Worm (Caenorhabditis elegans): Measurements from ENCODE around the gene C35D10.12.

The C35D10.12 gene

DNA sequence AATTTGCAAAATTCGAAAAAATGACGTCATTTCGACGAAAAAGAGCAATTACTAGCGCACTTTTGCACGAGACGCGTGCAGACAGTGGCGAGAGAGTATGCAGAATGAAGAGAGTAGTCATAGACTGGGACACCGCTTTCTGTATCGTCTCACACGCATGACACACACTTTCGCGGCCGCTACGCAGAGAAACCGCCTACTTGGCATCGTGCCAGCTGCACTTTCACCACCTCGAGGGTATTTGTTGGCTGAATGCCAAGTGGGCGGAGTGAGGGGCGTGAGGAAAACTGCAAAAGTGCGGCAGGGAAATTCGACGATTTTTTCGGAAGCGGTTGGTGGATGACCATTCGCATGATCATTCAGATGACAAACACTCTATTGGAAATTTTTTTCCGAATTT lies 25.2 kb upstream of the C35D10.12 start (continued):
- TF ChIP-seq ama-1 (optimal IDR thresholded peaks at IDR 0.05) (peak; percentile 68), lin-38 (GFP tag; IDR thresholded peaks at IDR 0.05) (peak; percentile 94), nhr-28 (tag; optimal IDR thresholded peaks at IDR 0.05) (peak; percentile 98), ceh-82 (tag; optimal IDR thresholded peaks at IDR 0.05) (peak; percentile 10), zag-1 (tag; optimal IDR thresholded peaks at IDR 0.05) (peak; percentile 62), pha-4 (GFP tag; IDR thresholded peaks at IDR 0.05) (peak; percentile 98), pha-4 (tag; optimal IDR thresholded peaks at IDR 0.05) (peak; percentile 55), F44E2.7 (GFP tag; IDR thresholded peaks at IDR 0.05) (peak; percentile 84; the same call in 1 of the 2 replicates), dpl-1 (GFP tag; optimal IDR thresholded peaks at IDR 0.05) (peak; percentile 93), nhr-237 (tag; optimal IDR thresholded peaks at IDR 0.05) (peak; percentile 77), rbr-2 (tag; optimal IDR thresholded peaks at IDR 0.05) (peak; percentile 99), jun-1 (tag; optimal IDR thresholded peaks at IDR 0.05) (peak; percentile 96), lin-39 (tag; optimal IDR thresholded peaks at IDR 0.05) (no peak), zip-11 (GFP tag; IDR thresholded peaks at IDR 0.05) (no peak), lin-15B (tag; optimal IDR thresholded peaks at IDR 0.05) (peak; percentile 71), hmg-1.1 (GFP tag; IDR thresholded peaks at IDR 0.05) (peak; percentile 98), ceh-44 (GFP tag; IDR thresholded peaks at IDR 0.05) (peak; percentile 58; the same call in 1 of the 2 replicates), nhr-111 (GFP tag; optimal IDR thresholded peaks at IDR 0.05) (peak; percentile 57), dmd-8 (GFP tag; IDR thresholded peaks at IDR 0.05) (peak; percentile 58; the same call in 1 of the 2 replicates), set-16 (GFP tag; IDR thresholded peaks at IDR 0.05) (peak; percentile 96), daf-19 (GFP tag; conservative IDR thresholded peaks at IDR 0.05) (peak; percentile 96), vab-7 (GFP tag; IDR thresholded peaks at IDR 0.05) (peak; percentile 97), T26A8.4 (GFP tag; IDR thresholded peaks at IDR 0.05) (peak; percentile 98), mxl-2 (GFP tag; conservative IDR thresholded peaks at IDR 0.05) (peak; percentile 88), nhr-77 (tag; optimal IDR thresholded peaks at IDR 0.05) (peak; percentile 96), madf-5 (GFP tag; IDR thresholded peaks at IDR 0.05) (peak in 1 of 2 experiments; percentile 78; a peak in 1 of 4 replicates), php-3 (GFP tag; IDR thresholded peaks at IDR 0.05) (peak; percentile 97), Y75B8A.6 (GFP tag; IDR thresholded peaks at IDR 0.05) (peak; percentile 95)

DNA sequence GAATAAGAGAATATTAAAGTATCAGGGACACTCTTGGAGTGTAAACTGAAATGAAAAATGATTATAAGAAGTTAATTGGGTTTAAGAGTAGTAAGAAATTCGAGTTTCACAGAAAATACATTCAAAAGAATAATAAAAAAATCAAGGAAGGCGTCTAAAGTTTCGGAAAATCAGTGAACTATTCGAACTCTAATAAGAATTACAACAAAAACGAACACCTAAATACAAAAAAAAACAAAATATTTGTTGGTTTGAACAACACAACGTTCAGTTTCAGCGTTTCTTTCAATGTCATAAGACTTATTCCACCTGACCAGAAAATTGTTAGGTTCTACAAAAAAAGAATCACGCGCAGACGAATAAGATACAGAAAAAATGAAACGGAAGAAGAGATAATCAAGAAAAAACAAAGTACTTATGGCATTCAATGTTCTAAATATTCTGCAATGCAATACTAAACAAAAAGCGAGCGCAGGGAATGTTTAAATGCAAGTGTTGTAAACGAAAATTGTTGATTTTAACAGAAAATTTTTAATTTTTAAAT lies 24.5 kb upstream of the C35D10.12 start, which contains the start of gene nhl-2:
Gene nhl-2 (minus strand): TSS at position 51 of the 544 bp plus-strand sequence.
- TF ChIP-seq F10B5.3 (tag; optimal IDR thresholded peaks at IDR 0.05): no peak
- TF ChIP-seq nhr-48 (tag; optimal IDR thresholded peaks at IDR 0.05): no peak
- TF ChIP-seq hlh-30 (tag; optimal IDR thresholded peaks at IDR 0.05; ENCODE audit: insufficient read depth): peak; percentile 76
- TF ChIP-seq dmd-6 (GFP tag; IDR thresholded peaks at IDR 0.05): peak; percentile 5; the same call in 1 of the 2 replicates
- no peak for TF ChIP-seq mxl-3 (GFP tag; optimal IDR thresholded peaks at IDR 0.05)
- no peak for TF ChIP-seq daf-19 (GFP tag; conservative IDR thresholded peaks at IDR 0.05)
- TF ChIP-seq ztf-11 (tag; optimal IDR thresholded peaks at IDR 0.05): no peak
- no peak for TF ChIP-seq nhr-76 (tag; optimal IDR thresholded peaks at IDR 0.05)
- no peak for TF ChIP-seq lin-29 (GFP tag; IDR thresholded peaks at IDR 0.05)
- TF ChIP-seq madf-9 (GFP tag; conservative IDR thresholded peaks at IDR 0.05): no peak
- no peak for TF ChIP-seq nhr-42 (GFP tag; IDR thresholded peaks at IDR 0.05)
- no peak for TF ChIP-seq nhr-41 (GFP tag; IDR thresholded peaks at IDR 0.05)
- TF ChIP-seq R02D3.7 (tag; optimal IDR thresholded peaks at IDR 0.05): no peak
- no peak for TF ChIP-seq cey-2 (tag; optimal IDR thresholded peaks at IDR 0.05; ENCODE audit: borderline replicate concordance, insufficient read depth)
- no peak for TF ChIP-seq zag-1 (tag; optimal IDR thresholded peaks at IDR 0.05)
- TF ChIP-seq Y48G9A.11 (GFP tag; IDR thresholded peaks at IDR 0.05): no peak
- no peak for TF ChIP-seq lsy-2 (tag; optimal IDR thresholded peaks at IDR 0.05)
- TF ChIP-seq spr-3 (GFP tag; optimal IDR thresholded peaks at IDR 0.05): no peak
- no peak for TF ChIP-seq dmd-9 (GFP tag; IDR thresholded peaks at IDR 0.05)
- TF ChIP-seq sdz-12 (GFP tag; optimal IDR thresholded peaks at IDR 0.05): no peak
- TF ChIP-seq aha-1 (tag): peak; percentile 50
- TF ChIP-seq daf-16 (GFP tag; optimal IDR thresholded peaks at IDR 0.05): no peak
- no peak for TF ChIP-seq daf-16 (tag; optimal IDR thresholded peaks at IDR 0.05)
- no peak for TF ChIP-seq duxl-1 (tag; optimal IDR thresholded peaks at IDR 0.05; ENCODE audit: poor library complexity)
- TF ChIP-seq pqm-1 (tag; optimal IDR thresholded peaks at IDR 0.05): no peak
- TF ChIP-seq snpc-1.2 (GFP tag; IDR thresholded peaks at IDR 0.05): no peak
